Fruit fly (Drosophila melanogaster): ENCODE measurements around the gene eff.

eff gene

DNA sequence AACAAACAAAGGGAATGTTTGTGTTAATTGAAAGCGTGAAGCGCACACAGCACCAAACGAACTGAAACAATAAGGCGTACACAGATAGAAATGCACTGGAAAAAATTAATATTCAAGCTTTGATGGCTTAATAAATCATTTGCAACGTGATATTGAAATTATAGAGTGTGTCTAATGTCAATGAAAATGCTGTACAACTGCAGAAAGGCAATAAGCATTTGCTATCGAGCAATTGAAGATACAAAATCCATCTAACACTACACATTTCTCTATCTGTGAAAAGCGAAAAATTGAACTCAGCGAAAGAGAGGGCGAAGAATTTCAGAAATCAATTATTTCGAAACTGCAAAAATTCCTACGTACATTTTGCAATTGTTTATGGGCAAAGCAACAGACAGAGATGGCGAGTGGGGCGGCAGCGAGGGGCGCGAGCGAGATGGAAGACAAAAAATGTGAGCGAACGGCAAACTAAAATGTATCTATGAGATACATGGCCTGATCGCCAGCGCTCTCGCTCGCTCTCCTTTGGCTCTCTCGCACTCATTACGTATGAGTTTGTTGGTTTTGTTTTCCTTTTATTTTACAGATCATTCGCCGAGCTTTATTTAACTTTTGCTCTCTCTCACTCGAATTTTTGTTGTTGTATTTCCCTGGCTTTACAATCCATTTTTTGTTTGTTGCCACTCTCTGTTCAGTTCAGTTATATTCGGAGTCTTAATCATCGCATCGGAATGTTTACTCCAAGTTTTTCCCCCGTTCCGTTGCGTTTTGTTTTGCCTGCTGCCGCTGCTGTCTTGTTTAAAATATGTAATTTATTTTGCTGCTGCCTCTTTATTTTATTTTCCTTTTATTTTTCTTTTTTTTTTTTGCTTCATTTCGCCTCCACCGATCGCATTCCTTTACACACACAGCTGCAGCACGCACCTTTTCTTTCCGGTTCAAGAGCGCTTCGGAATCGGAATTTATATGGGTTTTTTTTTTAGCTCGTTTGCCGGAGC, 18.9 kb downstream of the eff start (continued):
- TF ChIP-seq CG18599 (GFP tag; optimal IDR thresholded peaks at IDR 0.05) = peak; percentile 69
- TF ChIP-seq row (GFP tag; IDR thresholded peaks at IDR 0.05) = peak; percentile 76
- no peak; the same call in 2 of the 3 replicates for TF ChIP-seq croc (GFP tag; conservative IDR thresholded peaks at IDR 0.05)
- peak; percentile 51; the same call in 1 of the 2 replicates for TF ChIP-seq danr (GFP tag; IDR thresholded peaks at IDR 0.05)
- TF ChIP-seq Sry-δ (GFP tag; optimal IDR thresholded peaks at IDR 0.05) = peak; percentile 33
- TF ChIP-seq ranshi (GFP tag; IDR thresholded peaks at IDR 0.05) = peak; percentile 70
- 0 out of 2 replicates have a peak, but pooled peaks have one; percentile 10 for TF ChIP-seq CG10321 (GFP tag; IDR thresholded peaks at IDR 0.05)
- TF ChIP-seq amos (GFP tag; IDR thresholded peaks at IDR 0.05; ENCODE audit: partially characterized antibody) = no peak
- peak; percentile 30 for TF ChIP-seq Nf-YB (GFP tag; optimal IDR thresholded peaks at IDR 0.05)
- TF ChIP-seq nau (GFP tag; optimal IDR thresholded peaks at IDR 0.05) = peak; percentile 78
- TF ChIP-seq CG9215 (GFP tag; IDR thresholded peaks at IDR 0.05) = peak; percentile 29; the same call in 1 of the 2 replicates
- TF ChIP-seq btn (GFP tag; optimal IDR thresholded peaks at IDR 0.05) = peak; percentile 74
- peak; percentile 48; the same call in 1 of the 2 replicates for TF ChIP-seq CG9932 (GFP tag; IDR thresholded peaks at IDR 0.05)
- no peak for TF ChIP-seq Fer2 (tag; optimal IDR thresholded peaks at IDR 0.05)
- peak; percentile 21 to 71 for TF ChIP-seq chif (GFP tag; optimal IDR thresholded peaks at IDR 0.05)
- TF ChIP-seq CG10462 (GFP tag; optimal IDR thresholded peaks at IDR 0.05) = peak; percentile 53
- TF ChIP-seq Dll (GFP tag; IDR thresholded peaks at IDR 0.05; ENCODE audit: partially characterized antibody) = 0 out of 4 replicates have a peak, but pooled peaks have one; percentile 23
- TF ChIP-seq jumu (GFP tag; optimal IDR thresholded peaks at IDR 0.05) = peak; percentile 51
- peak; percentile 56 for TF ChIP-seq Bdp1 (GFP tag; optimal IDR thresholded peaks at IDR 0.05)
- TF ChIP-seq CG16779 (GFP tag; IDR thresholded peaks at IDR 0.05) = no peak
- TF ChIP-seq CG13775 (GFP tag; optimal IDR thresholded peaks at IDR 0.05) = peak; percentile 61
- peak; percentile 37 for TF ChIP-seq CG10267 (tag; optimal IDR thresholded peaks at IDR 0.05)
- TF ChIP-seq salm (tag; optimal IDR thresholded peaks at IDR 0.05) = peak; percentile 21
- TF ChIP-seq CG13296 (GFP tag; optimal IDR thresholded peaks at IDR 0.05) = peak; percentile 45
- no peak for TF ChIP-seq tna (GFP tag; IDR thresholded peaks at IDR 0.05; ENCODE audit: partially characterized antibody)
- TF ChIP-seq CG7271 (tag; optimal IDR thresholded peaks at IDR 0.05) = no peak
- peak; percentile 38 for TF ChIP-seq CG15011 (GFP tag; optimal IDR thresholded peaks at IDR 0.05)
- peak; percentile 38 for TF ChIP-seq CG17802 (tag; optimal IDR thresholded peaks at IDR 0.05)
- TF ChIP-seq CG6765 (GFP tag; optimal IDR thresholded peaks at IDR 0.05) = no peak
- TF ChIP-seq jing (GFP tag; optimal IDR thresholded peaks at IDR 0.05) = peak; percentile 68
- TF ChIP-seq mam (GFP tag; optimal IDR thresholded peaks at IDR 0.05) = peak; percentile 58
- peak; percentile 9 for TF ChIP-seq sug (tag; optimal IDR thresholded peaks at IDR 0.05)
- peak; percentile 51 to 70 for TF ChIP-seq Pdp1 (GFP tag; optimal IDR thresholded peaks at IDR 0.05)
- TF ChIP-seq CG34422 (GFP tag; IDR thresholded peaks at IDR 0.05) = peak; percentile 73; the same call in 2 of the 3 replicates
- TF ChIP-seq CTCF (GFP tag; optimal IDR thresholded peaks at IDR 0.05) = peak; percentile 8
- TF ChIP-seq luna (GFP tag; optimal IDR thresholded peaks at IDR 0.05) = no peak
- TF ChIP-seq onecut (GFP tag; IDR thresholded peaks at IDR 0.05) = no peak
- no peak for TF ChIP-seq CG4617 (GFP tag; optimal IDR thresholded peaks at IDR 0.05; ENCODE audit: borderline replicate concordance)
- TF ChIP-seq gro (GFP tag; optimal IDR thresholded peaks at IDR 0.05) = no peak
- TF ChIP-seq Lhr (GFP tag; optimal IDR thresholded peaks at IDR 0.05) = no peak
- peak; percentile 73 for TF ChIP-seq Hsf (GFP tag; optimal IDR thresholded peaks at IDR 0.05)
- TF ChIP-seq E2f1 (GFP tag; IDR thresholded peaks at IDR 0.05) = peak; percentile 75
- peak; percentile 57 for TF ChIP-seq Side (GFP tag; optimal IDR thresholded peaks at IDR 0.05)
- 0 out of 3 replicates have a peak, but pooled peaks have one; percentile 16 for TF ChIP-seq CG6175 (GFP tag; IDR thresholded peaks at IDR 0.05)
- TF ChIP-seq CG11560 (tag; IDR thresholded peaks at IDR 0.05) = no peak
- TF ChIP-seq CG10147 (GFP tag; optimal IDR thresholded peaks at IDR 0.05) = peak; percentile 26
- TF ChIP-seq cato (GFP tag; optimal IDR thresholded peaks at IDR 0.05; ENCODE audit: borderline replicate concordance) = peak; percentile 3
- TF ChIP-seq CG11504 (tag; optimal IDR thresholded peaks at IDR 0.05) = peak; percentile 82

Measured in whole organism, embryonic.